Worm (Caenorhabditis elegans): Measurements from ENCODE around the gene srd-66.

srd-66 gene

DNA sequence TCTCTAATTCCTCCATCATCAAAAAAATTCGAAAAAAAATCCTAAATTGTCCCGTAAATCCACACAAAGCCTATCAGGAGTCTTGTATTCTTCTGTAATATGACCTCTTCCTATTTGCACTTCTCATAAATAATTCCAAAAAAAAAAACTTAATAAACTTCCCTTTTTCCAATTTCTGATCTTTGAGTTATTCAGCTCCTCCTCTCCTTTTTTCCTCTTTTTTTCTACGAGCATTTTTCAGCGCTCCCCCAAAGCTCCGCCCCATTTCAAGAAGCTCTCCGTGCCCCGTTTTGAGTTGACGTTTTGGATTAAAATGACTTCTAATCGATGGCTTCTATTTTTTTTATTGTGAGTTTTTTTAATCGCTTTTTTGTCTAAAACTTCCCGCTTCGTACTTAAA lies 15.1 kb upstream of the srd-66 start, which contains the start of gene lgc-42:
lgc-42 (plus strand) TSS at position 301 of the 400 bp plus-strand sequence.
- no peak for TF ChIP-seq lsy-2 (tag; optimal IDR thresholded peaks at IDR 0.05)

DNA sequence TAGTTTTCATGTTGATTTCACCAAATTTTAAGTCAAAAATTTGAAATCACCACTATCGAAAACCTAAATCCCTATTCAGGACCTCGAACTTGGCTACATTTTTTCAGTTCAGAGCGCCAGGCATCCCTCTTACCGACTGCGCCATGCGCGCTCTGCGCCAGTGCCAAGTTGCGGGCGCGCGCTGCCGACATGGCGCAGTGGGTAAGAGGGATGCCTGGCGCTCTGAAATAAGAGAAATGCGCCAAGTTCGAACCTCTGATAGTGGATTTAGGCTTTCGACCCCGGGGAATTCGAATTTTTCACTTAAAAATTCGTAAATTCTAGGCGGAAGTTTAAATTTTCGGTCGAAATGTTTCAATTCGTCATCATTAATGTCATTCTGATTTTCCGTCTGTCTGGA lies 7.5 kb upstream of the srd-66 start:
- TF ChIP-seq unc-55 (GFP tag; optimal IDR thresholded peaks at IDR 0.05) = no peak
- TF ChIP-seq sem-4 (tag; optimal IDR thresholded peaks at IDR 0.05) = no peak
- TF ChIP-seq mbf-1 (tag; optimal IDR thresholded peaks at IDR 0.05) = no peak
- TF ChIP-seq C34F6.9 (tag; optimal IDR thresholded peaks at IDR 0.05) = no peak
- TF ChIP-seq alr-1 (tag; optimal IDR thresholded peaks at IDR 0.05) = no peak
- no peak for TF ChIP-seq zag-1 (tag; optimal IDR thresholded peaks at IDR 0.05)
- no peak for TF ChIP-seq lin-39 (tag; optimal IDR thresholded peaks at IDR 0.05)
- no peak for TF ChIP-seq F13H6.1 (tag; optimal IDR thresholded peaks at IDR 0.05)
- TF ChIP-seq fos-1 (tag; optimal IDR thresholded peaks at IDR 0.05) = no peak

DNA sequence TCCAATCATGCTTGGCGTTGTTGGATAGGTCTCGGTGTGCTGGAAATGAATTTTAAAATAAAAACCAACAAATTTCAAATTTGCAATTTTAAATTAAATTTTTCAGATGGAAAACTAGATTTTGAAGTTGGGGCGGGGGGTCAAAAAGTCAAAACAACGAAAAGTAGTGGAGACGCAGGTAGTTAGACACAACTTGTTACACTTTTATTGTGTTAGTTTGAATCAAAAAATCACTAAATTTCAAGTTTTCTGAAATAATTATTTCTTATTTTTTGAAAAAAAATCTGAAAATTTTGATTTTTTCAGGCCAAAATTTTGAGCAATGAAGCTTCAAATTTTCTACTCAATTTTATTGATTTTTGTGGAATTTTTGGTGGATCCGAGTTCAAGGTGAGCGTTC lies 5.2 kb upstream of the srd-66 start, which contains the start of gene Y39A3B.8:
Y39A3B.8 (plus strand) TSS at position 301 of the 400 bp plus-strand sequence.
- TF ChIP-seq ztf-11 (tag; optimal IDR thresholded peaks at IDR 0.05) (no peak), lin-13 (GFP tag; optimal IDR thresholded peaks at IDR 0.05) (no peak), fos-1 (tag; optimal IDR thresholded peaks at IDR 0.05) (no peak), ceh-16 (tag; optimal IDR thresholded peaks at IDR 0.05) (no peak), mab-5 (tag; optimal IDR thresholded peaks at IDR 0.05) (no peak), nhr-21 (tag; optimal IDR thresholded peaks at IDR 0.05) (no peak), F13H6.1 (tag; optimal IDR thresholded peaks at IDR 0.05) (no peak), unc-55 (GFP tag; optimal IDR thresholded peaks at IDR 0.05) (no peak), nhr-129 (tag; optimal IDR thresholded peaks at IDR 0.05) (no peak), nhr-237 (tag; optimal IDR thresholded peaks at IDR 0.05) (no peak), elt-3 (tag; optimal IDR thresholded peaks at IDR 0.05) (no peak), skn-1 (tag; optimal IDR thresholded peaks at IDR 0.05) (no peak)

DNA sequence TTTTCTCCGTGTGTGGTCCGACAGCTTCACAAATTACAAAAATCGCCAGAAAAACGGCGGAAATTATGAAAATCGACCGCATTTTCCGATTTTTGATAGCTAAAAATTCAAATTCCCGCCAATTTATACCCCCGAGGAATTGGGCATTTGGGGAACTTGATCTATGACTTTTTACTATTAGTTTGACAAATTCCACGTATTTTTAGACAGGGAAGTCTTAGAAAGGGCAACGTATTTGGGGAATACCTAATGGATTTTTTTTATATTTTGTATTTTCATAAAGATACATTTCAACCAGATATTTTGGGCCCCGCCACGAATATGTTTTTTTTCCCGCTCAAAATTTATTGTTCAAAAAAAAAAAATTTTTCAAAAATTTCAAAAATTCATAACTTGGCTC lies 2.4 kb upstream of the srd-66 start, which contains the start of gene Y39A3B.7:
Y39A3B.7 (minus strand) TSS at position 101 of the 400 bp plus-strand sequence.
- no peak for TF ChIP-seq nhr-11 (tag; optimal IDR thresholded peaks at IDR 0.05)
- no peak for TF ChIP-seq mbf-1 (tag; optimal IDR thresholded peaks at IDR 0.05)
- TF ChIP-seq elt-3 (tag; optimal IDR thresholded peaks at IDR 0.05) = no peak
- no peak for TF ChIP-seq gmeb-1 (tag; optimal IDR thresholded peaks at IDR 0.05)
- no peak for TF ChIP-seq nhr-25 (tag; optimal IDR thresholded peaks at IDR 0.05)
- TF ChIP-seq sma-3 (GFP tag; optimal IDR thresholded peaks at IDR 0.05) = no peak
- TF ChIP-seq ama-1 (optimal IDR thresholded peaks at IDR 0.05) = no peak
- no peak for TF ChIP-seq nhr-10 (tag; optimal IDR thresholded peaks at IDR 0.05)

DNA sequence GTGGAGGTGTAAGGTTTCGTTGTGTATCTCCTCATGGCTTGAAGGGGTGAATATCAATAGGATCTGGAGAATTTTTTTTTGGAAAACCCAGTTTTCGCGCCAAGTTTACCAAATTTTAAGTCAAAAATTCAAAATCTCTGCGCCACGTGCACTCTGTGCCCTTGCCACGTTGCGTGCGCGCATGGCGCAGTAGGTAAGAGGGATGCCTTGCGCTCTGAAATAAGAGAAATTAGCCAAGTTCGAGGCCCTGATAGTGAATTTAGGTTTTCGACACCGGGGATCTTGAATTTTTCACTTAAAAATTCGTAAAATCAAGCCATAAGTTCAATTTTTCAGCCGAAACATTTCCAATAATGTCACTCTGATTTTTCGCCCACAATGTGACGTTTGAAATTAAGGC lies 980 bp downstream of the srd-66 start:
- no peak for TF ChIP-seq Y55F3AM.14 (GFP tag; optimal IDR thresholded peaks at IDR 0.05)
- TF ChIP-seq unc-62 (GFP tag; optimal IDR thresholded peaks at IDR 0.05) = no peak
- no peak for TF ChIP-seq lin-39 (tag; optimal IDR thresholded peaks at IDR 0.05)
- no peak for TF ChIP-seq ZK546.5 (tag; optimal IDR thresholded peaks at IDR 0.05)
- TF ChIP-seq crh-2 (tag; optimal IDR thresholded peaks at IDR 0.05) = no peak
- no peak for TF ChIP-seq fos-1 (tag; optimal IDR thresholded peaks at IDR 0.05)
- no peak for TF ChIP-seq unc-55 (GFP tag; optimal IDR thresholded peaks at IDR 0.05)
- no peak for TF ChIP-seq mdl-1 (tag; optimal IDR thresholded peaks at IDR 0.05)
- no peak for TF ChIP-seq skn-1 (tag; optimal IDR thresholded peaks at IDR 0.05)
- no peak for TF ChIP-seq ztf-4 (tag; optimal IDR thresholded peaks at IDR 0.05)
- TF ChIP-seq nhr-77 (tag; optimal IDR thresholded peaks at IDR 0.05) = no peak

DNA sequence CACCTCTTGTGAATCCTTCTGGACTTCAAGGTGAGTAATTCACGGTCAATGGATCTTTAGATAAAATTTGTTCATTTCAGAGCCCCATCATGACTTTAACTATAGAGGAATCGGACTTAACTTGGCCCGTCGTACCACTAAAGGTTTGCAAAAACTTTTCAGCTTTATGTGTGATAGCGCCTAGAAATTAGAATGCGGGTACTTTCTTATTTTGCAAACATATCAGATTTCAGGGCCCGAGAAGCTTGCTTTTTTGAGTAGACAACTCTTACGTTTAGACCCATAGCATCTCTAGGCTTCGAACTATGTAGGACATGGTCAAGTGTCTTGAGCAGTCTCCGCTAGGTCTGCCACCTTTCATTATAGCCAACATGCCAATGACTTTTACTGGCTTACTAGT lies 5.0 kb downstream of the srd-66 start:
- TF ChIP-seq lin-39 (tag; optimal IDR thresholded peaks at IDR 0.05) = no peak
- TF ChIP-seq unc-39 (tag; optimal IDR thresholded peaks at IDR 0.05) = no peak
- TF ChIP-seq aly-2 (tag; optimal IDR thresholded peaks at IDR 0.05) = no peak
- no peak for TF ChIP-seq elt-1 (tag; optimal IDR thresholded peaks at IDR 0.05)
- no peak for TF ChIP-seq Y55F3AM.14 (GFP tag; optimal IDR thresholded peaks at IDR 0.05)
- no peak for TF ChIP-seq nhr-10 (tag; optimal IDR thresholded peaks at IDR 0.05)
- TF ChIP-seq ama-1 (optimal IDR thresholded peaks at IDR 0.05) = no peak
